Worm (Caenorhabditis elegans): ENCODE measurements around the gene nas-37.
A peak's percentile ranks its signal among the peaks of the same experiment; 100 is the strongest.

Gene nas-37

ce11 chrX:9965275-9965674 lies 16.4 kb upstream of the nas-37 start, which contains the start of gene pssy-1:
Gene pssy-1 (plus strand): TSS chrX:9965592.
- TF ChIP-seq mep-1 (tag; optimal IDR thresholded peaks at IDR 0.05) (no peak), hlh-1 (tag; optimal IDR thresholded peaks at IDR 0.05) (no peak), unc-120 (tag; optimal IDR thresholded peaks at IDR 0.05; ENCODE audit: poor library complexity, severe bottlenecking) (no peak), lsy-2 (tag; optimal IDR thresholded peaks at IDR 0.05) (no peak), elt-1 (tag; optimal IDR thresholded peaks at IDR 0.05; ENCODE audit: borderline replicate concordance, insufficient read depth) (peak; percentile 64)

ce11 chrX:9962535-9962934 lies 13.7 kb upstream of the nas-37 start:
- no peak for TF ChIP-seq hlh-1 (tag; optimal IDR thresholded peaks at IDR 0.05)
- no peak for TF ChIP-seq snpc-4 (tag; optimal IDR thresholded peaks at IDR 0.05)
- no peak for TF ChIP-seq ceh-43 (GFP tag; optimal IDR thresholded peaks at IDR 0.05)
- no peak for TF ChIP-seq ceh-83 (GFP tag; optimal IDR thresholded peaks at IDR 0.05)
- no peak for TF ChIP-seq M03D4.4 (tag; optimal IDR thresholded peaks at IDR 0.05)
- TF ChIP-seq blmp-1 (tag; optimal IDR thresholded peaks at IDR 0.05), result no peak
- no peak for TF ChIP-seq nhr-237 (tag; optimal IDR thresholded peaks at IDR 0.05)
- TF ChIP-seq unc-39 (tag; optimal IDR thresholded peaks at IDR 0.05), result no peak
- TF ChIP-seq zip-8 (tag; optimal IDR thresholded peaks at IDR 0.05), result no peak
- TF ChIP-seq nhr-2 (tag; optimal IDR thresholded peaks at IDR 0.05), result no peak
- TF ChIP-seq nhr-12 (tag; optimal IDR thresholded peaks at IDR 0.05), result no peak
- no peak for TF ChIP-seq mep-1 (tag; optimal IDR thresholded peaks at IDR 0.05)
- TF ChIP-seq sem-2 (GFP tag; optimal IDR thresholded peaks at IDR 0.05), result no peak
- TF ChIP-seq mls-2 (tag; optimal IDR thresholded peaks at IDR 0.05), result no peak
- TF ChIP-seq lin-13 (tag; optimal IDR thresholded peaks at IDR 0.05), result no peak
- TF ChIP-seq drap-1 (GFP tag; optimal IDR thresholded peaks at IDR 0.05), result no peak
- TF ChIP-seq unc-120 (tag; optimal IDR thresholded peaks at IDR 0.05; ENCODE audit: poor library complexity, severe bottlenecking), result no peak
- no peak for TF ChIP-seq tbx-8 (GFP tag; optimal IDR thresholded peaks at IDR 0.05)
- no peak for TF ChIP-seq bed-3 (GFP tag; optimal IDR thresholded peaks at IDR 0.05)
- TF ChIP-seq elt-3 (tag; optimal IDR thresholded peaks at IDR 0.05), result no peak

DNA sequence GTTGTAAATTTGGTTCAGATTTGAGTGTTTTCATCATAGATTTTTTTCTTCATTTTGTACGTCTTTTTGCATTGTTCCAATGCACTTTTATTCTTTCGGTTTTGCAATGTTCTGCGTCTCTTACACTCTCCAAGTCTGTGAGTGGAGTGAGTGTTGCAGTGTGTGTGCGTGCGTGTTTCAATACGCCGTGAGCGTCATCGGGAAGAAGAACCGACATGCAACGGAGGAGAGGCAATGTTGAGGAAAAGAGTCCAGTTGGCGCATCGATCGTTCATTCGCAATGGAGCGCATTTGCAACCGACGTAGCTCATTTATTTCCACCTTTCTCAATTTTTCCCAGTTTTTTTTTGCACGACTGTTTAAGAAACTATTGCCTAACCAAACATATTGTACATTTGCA lies 9.7 kb upstream of the nas-37 start, which contains the start of gene ZC506.1:
Gene ZC506.1, plus strand, starts transcription at position 400 of the 400 bp plus-strand sequence.
- TF ChIP-seq ztf-11 (tag; optimal IDR thresholded peaks at IDR 0.05) (peak; percentile 83), sptf-1 (tag; optimal IDR thresholded peaks at IDR 0.05) (peak; percentile 81), lsy-2 (tag; optimal IDR thresholded peaks at IDR 0.05) (peak; percentile 73), lin-13 (tag; optimal IDR thresholded peaks at IDR 0.05) (peak; percentile 89), ceh-83 (GFP tag; optimal IDR thresholded peaks at IDR 0.05) (no peak), M03D4.4 (tag; optimal IDR thresholded peaks at IDR 0.05) (peak; percentile 70), ceh-39 (tag; optimal IDR thresholded peaks at IDR 0.05) (peak; percentile 89), nhr-12 (tag; optimal IDR thresholded peaks at IDR 0.05) (no peak), unc-120 (tag; optimal IDR thresholded peaks at IDR 0.05; ENCODE audit: poor library complexity, severe bottlenecking) (peak; percentile 78), mep-1 (tag; optimal IDR thresholded peaks at IDR 0.05) (peak; percentile 98), drap-1 (GFP tag; optimal IDR thresholded peaks at IDR 0.05) (peak; percentile 76), tbx-8 (GFP tag; optimal IDR thresholded peaks at IDR 0.05) (no peak), hlh-1 (tag; optimal IDR thresholded peaks at IDR 0.05) (peak; percentile 84), nhr-237 (tag; optimal IDR thresholded peaks at IDR 0.05) (peak; percentile 90), nhr-28 (tag; optimal IDR thresholded peaks at IDR 0.05) (no peak), ceh-43 (GFP tag; optimal IDR thresholded peaks at IDR 0.05) (peak; percentile 10), ces-1 (GFP tag; optimal IDR thresholded peaks at IDR 0.05) (peak; percentile 81), elt-3 (tag; optimal IDR thresholded peaks at IDR 0.05) (peak; percentile 22), cnd-1 (tag; optimal IDR thresholded peaks at IDR 0.05) (peak; percentile 83), unc-62 (GFP tag; optimal IDR thresholded peaks at IDR 0.05) (peak; percentile 82), mls-2 (tag; optimal IDR thresholded peaks at IDR 0.05) (peak; percentile 87), ham-2 (GFP tag; optimal IDR thresholded peaks at IDR 0.05) (peak; percentile 8), mab-5 (tag; optimal IDR thresholded peaks at IDR 0.05) (no peak), pha-4 (tag; optimal IDR thresholded peaks at IDR 0.05) (peak; percentile 94)

DNA sequence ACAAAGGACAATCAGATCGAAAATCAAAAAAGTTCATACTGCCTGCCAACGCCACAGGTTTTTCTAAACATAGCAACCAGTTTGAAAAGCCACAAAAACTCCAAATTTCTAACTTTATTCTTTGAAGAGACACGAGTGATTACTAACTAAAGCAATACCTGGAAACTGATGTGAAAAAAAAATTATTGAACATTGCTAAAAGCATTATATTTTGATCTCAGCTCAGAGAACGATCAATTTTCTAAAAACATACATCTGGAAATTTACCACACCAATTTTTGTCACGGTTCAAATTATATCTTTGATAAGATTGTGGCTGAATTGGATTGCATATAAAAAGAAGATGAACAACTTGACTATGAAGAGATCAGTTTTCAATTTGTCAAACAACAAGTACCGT lies 8.6 kb upstream of the nas-37 start:
- TF ChIP-seq hlh-1 (tag; optimal IDR thresholded peaks at IDR 0.05), result no peak
- no peak for TF ChIP-seq ceh-39 (tag; optimal IDR thresholded peaks at IDR 0.05)
- no peak for TF ChIP-seq unc-62 (GFP tag; optimal IDR thresholded peaks at IDR 0.05)
- no peak for TF ChIP-seq lsy-2 (tag; optimal IDR thresholded peaks at IDR 0.05)
- TF ChIP-seq cnd-1 (tag; optimal IDR thresholded peaks at IDR 0.05), result no peak
- TF ChIP-seq flh-1 (GFP tag; optimal IDR thresholded peaks at IDR 0.05), result no peak

Measured in whole organism, mixed stage, embryonic.